Fruit fly (Drosophila melanogaster) whole organism, wandering third instar larva: ENCODE measurements around the gene Traf6.
A peak's percentile ranks its signal among the peaks of the same experiment; 100 is the strongest.

ENCODE experiments used
- Abd-B ChIP-seq: fragments of >200 bp; optimal IDR thresholded peaks from 2 replicates; lab custom pipeline; 2017; ENCODE audit warnings: missing biosample characterization, missing genetic modification characterization
- CG32264 ChIP-seq: fragments of 200-800 bp; sonication (Bioruptor generic); optimal IDR thresholded peaks from 2 replicates; lab custom pipeline; 2016; ENCODE audit warnings: missing biosample characterization, missing genetic modification characterization
- CG9705 ChIP-seq: fragments of 200-800 bp; sonication (Bioruptor generic); optimal IDR thresholded peaks from 2 replicates; lab custom pipeline; 2018; ENCODE audit warnings: missing biosample characterization, mild to moderate bottlenecking, missing genetic modification characterization
- CrebA ChIP-seq: fragments of 200-800 bp; sonication (Bioruptor generic); optimal IDR thresholded peaks from 2 replicates; lab custom pipeline; 2016; ENCODE audit warnings: missing biosample characterization, mild to moderate bottlenecking, missing genetic modification characterization, borderline replicate concordance
- Dfd ChIP-seq: fragments of >200 bp; optimal IDR thresholded peaks from 2 replicates; lab custom pipeline; 2017; ENCODE audit warnings: missing biosample characterization, missing genetic modification characterization
- Dif ChIP-seq: fragments of 200-275, 200-300 bp; sonication (Bioruptor generic); optimal IDR thresholded peaks from 2 replicates; lab custom pipeline; 2018; ENCODE audit warnings: missing biosample characterization, missing genetic modification characterization; ENCODE audit not compliant: partially characterized antibody
- GATAd ChIP-seq: sonication (Bioruptor generic); optimal IDR thresholded peaks from 2 replicates; lab custom pipeline; 2016; ENCODE audit warnings: missing biosample characterization, missing genetic modification characterization
- HLH106 ChIP-seq: fragments of 200-800 bp; optimal IDR thresholded peaks from 3 replicates; lab custom pipeline; 2019; ENCODE audit warnings: missing biosample characterization, mild to moderate bottlenecking, missing genetic modification characterization, moderate library complexity
- Hnf4 ChIP-seq: fragments of 200-800 bp; sonication (Bioruptor generic); optimal IDR thresholded peaks from 2 replicates; lab custom pipeline; 2016; ENCODE audit warnings: missing biosample characterization, mild to moderate bottlenecking, missing genetic modification characterization
- Hr78 ChIP-seq: fragments of >200 bp; optimal IDR thresholded peaks from 2 replicates; lab custom pipeline; 2017; ENCODE audit warnings: missing biosample characterization, missing genetic modification characterization
- Hr83 ChIP-seq: fragments of 200-300 bp; sonication (Bioruptor generic); optimal IDR thresholded peaks from 2 replicates; lab custom pipeline; 2016; ENCODE audit warnings: missing biosample characterization, mild to moderate bottlenecking, missing genetic modification characterization, moderate library complexity; ENCODE audit not compliant: poor library complexity, severe bottlenecking
- Jra ChIP-seq: sonication (Bioruptor generic); optimal IDR thresholded peaks from 2 replicates; lab custom pipeline; 2016; ENCODE audit warnings: missing biosample characterization, missing genetic modification characterization
- Mio ChIP-seq: sonication (Bioruptor generic); optimal IDR thresholded peaks from 2 replicates; lab custom pipeline; 2016; ENCODE audit warnings: missing biosample characterization, missing genetic modification characterization
- Myc ChIP-seq: fragments of >200 bp; optimal IDR thresholded peaks from 2 replicates; lab custom pipeline; 2017
- N ChIP-seq: fragments of >200 bp; optimal IDR thresholded peaks from 2 replicates; lab custom pipeline; 2018; ENCODE audit warnings: missing biosample characterization, missing external identifiers, missing genetic modification characterization
- OdsH ChIP-seq: fragments of 200-800 bp; sonication (Bioruptor generic); optimal IDR thresholded peaks from 2 replicates; lab custom pipeline; 2016; ENCODE audit warnings: missing biosample characterization, mild to moderate bottlenecking, missing genetic modification characterization
- Rel ChIP-seq, 2 experiments: fragments of 200-800 bp; sonication (Bioruptor generic) in 1 of 2; optimal IDR thresholded peaks; 2 replicates in 1 of 2; 3 replicates in 1 of 2; lab custom pipeline; 2016 to 2019; ENCODE audit warnings: mild to moderate bottlenecking in 2 of 2, missing biosample characterization in 2 of 2, missing genetic modification characterization in 2 of 2, moderate library complexity in 1 of 2
- Sp1 ChIP-seq: fragments of 200-800 bp; sonication (Bioruptor generic); optimal IDR thresholded peaks from 3 replicates; lab custom pipeline; 2019; ENCODE audit warnings: missing biosample characterization, mild to moderate bottlenecking, missing genetic modification characterization, moderate library complexity
- Vsx2 ChIP-seq: fragments of 200-300, 225-300 bp; sonication (Bioruptor generic); optimal IDR thresholded peaks from 2 replicates; lab custom pipeline; 2018; ENCODE audit warnings: missing biosample characterization, missing genetic modification characterization; ENCODE audit not compliant: partially characterized antibody
- br ChIP-seq: fragments of 200-800 bp; sonication (Bioruptor generic); optimal IDR thresholded peaks from 2 replicates; lab custom pipeline; 2016; ENCODE audit warnings: missing biosample characterization, missing genetic modification characterization
- brk ChIP-seq: fragments of 200-800 bp; sonication (Bioruptor generic); optimal IDR thresholded peaks from 2 replicates; lab custom pipeline; 2016; ENCODE audit warnings: missing biosample characterization, mild to moderate bottlenecking, missing genetic modification characterization
- dl ChIP-seq, 2 experiments: fragments of 175-275, 200-275 bp in 1 of 2; fragments of 200-275 bp in 1 of 2; sonication (Bioruptor generic); optimal IDR thresholded peaks; lab custom pipeline; 2018; ENCODE audit warnings: mild to moderate bottlenecking in 2 of 2, missing biosample characterization in 2 of 2, missing genetic modification characterization in 2 of 2, moderate library complexity in 2 of 2; ENCODE audit not compliant: partially characterized antibody in 2 of 2, insufficient read depth in 1 of 2
- dmrt93B ChIP-seq: fragments of 200-800 bp; sonication (Bioruptor generic); optimal IDR thresholded peaks from 2 replicates; lab custom pipeline; 2018; ENCODE audit warnings: missing biosample characterization, mild to moderate bottlenecking, missing genetic modification characterization
- dsf ChIP-seq: sonication (Bioruptor generic); optimal IDR thresholded peaks from 2 replicates; lab custom pipeline; 2016; ENCODE audit warnings: missing biosample characterization, missing genetic modification characterization, borderline replicate concordance
- ey ChIP-seq: fragments of 200-800 bp; sonication (Bioruptor generic); optimal IDR thresholded peaks from 2 replicates; lab custom pipeline; 2016; ENCODE audit warnings: missing biosample characterization, missing genetic modification characterization
- foxo ChIP-seq, 2 experiments: fragments of 200-800 bp; sonication (Bioruptor generic); optimal IDR thresholded peaks; 2 replicates in 1 of 2; 3 replicates in 1 of 2; lab custom pipeline; 2016 to 2017; ENCODE audit warnings: missing biosample characterization in 2 of 2, missing genetic modification characterization in 2 of 2
- fru ChIP-seq: fragments of 200-800 bp; sonication (Bioruptor generic); optimal IDR thresholded peaks from 3 replicates; lab custom pipeline; 2016; ENCODE audit warnings: missing biosample characterization, mild to moderate bottlenecking, missing genetic modification characterization
- h ChIP-seq: fragments of 200-800 bp; sonication (Bioruptor generic); optimal IDR thresholded peaks from 3 replicates; lab custom pipeline; 2016; ENCODE audit warnings: missing biosample characterization, mild to moderate bottlenecking, missing genetic modification characterization
- jim ChIP-seq: fragments of 175-275, 200-325 bp; sonication (Bioruptor generic); optimal IDR thresholded peaks from 2 replicates; lab custom pipeline; 2016; ENCODE audit warnings: missing biosample characterization, mild to moderate bottlenecking, missing genetic modification characterization
- lola ChIP-seq: fragments of >200 bp; optimal IDR thresholded peaks from 2 replicates; lab custom pipeline; 2017; ENCODE audit warnings: missing biosample characterization, missing genetic modification characterization
- pan ChIP-seq: fragments of >200 bp; optimal IDR thresholded peaks from 2 replicates; lab custom pipeline; 2017
- psq ChIP-seq: fragments of 200-800 bp; sonication (Bioruptor generic); optimal IDR thresholded peaks from 3 replicates; lab custom pipeline; 2017; ENCODE audit warnings: missing biosample characterization, mild to moderate bottlenecking, missing genetic modification characterization, moderate library complexity
- rgr ChIP-seq: fragments of 200-800 bp; sonication (Bioruptor generic); optimal IDR thresholded peaks from 3 replicates; lab custom pipeline; 2016; ENCODE audit warnings: missing biosample characterization, mild to moderate bottlenecking, missing genetic modification characterization
- sage ChIP-seq: fragments of 200-800 bp; sonication (Bioruptor generic); optimal IDR thresholded peaks from 2 replicates; lab custom pipeline; 2016; ENCODE audit warnings: missing biosample characterization, mild to moderate bottlenecking, missing genetic modification characterization
- sv ChIP-seq: fragments of 200-800 bp; sonication (Bioruptor generic); optimal IDR thresholded peaks from 3 replicates; lab custom pipeline; 2016; ENCODE audit warnings: missing biosample characterization, missing genetic modification characterization
- tai ChIP-seq: sonication (Bioruptor generic); optimal IDR thresholded peaks from 2 replicates; lab custom pipeline; 2016; ENCODE audit warnings: missing biosample characterization, missing genetic modification characterization
- usp ChIP-seq: fragments of >200 bp; optimal IDR thresholded peaks from 2 replicates; lab custom pipeline; 2017; ENCODE audit warnings: missing biosample characterization, missing genetic modification characterization
- woc ChIP-seq: sonication (Bioruptor generic); optimal IDR thresholded peaks from 2 replicates; lab custom pipeline; 2016; ENCODE audit warnings: missing biosample characterization, mild to moderate bottlenecking, missing genetic modification characterization

The Traf6 gene

DNA sequence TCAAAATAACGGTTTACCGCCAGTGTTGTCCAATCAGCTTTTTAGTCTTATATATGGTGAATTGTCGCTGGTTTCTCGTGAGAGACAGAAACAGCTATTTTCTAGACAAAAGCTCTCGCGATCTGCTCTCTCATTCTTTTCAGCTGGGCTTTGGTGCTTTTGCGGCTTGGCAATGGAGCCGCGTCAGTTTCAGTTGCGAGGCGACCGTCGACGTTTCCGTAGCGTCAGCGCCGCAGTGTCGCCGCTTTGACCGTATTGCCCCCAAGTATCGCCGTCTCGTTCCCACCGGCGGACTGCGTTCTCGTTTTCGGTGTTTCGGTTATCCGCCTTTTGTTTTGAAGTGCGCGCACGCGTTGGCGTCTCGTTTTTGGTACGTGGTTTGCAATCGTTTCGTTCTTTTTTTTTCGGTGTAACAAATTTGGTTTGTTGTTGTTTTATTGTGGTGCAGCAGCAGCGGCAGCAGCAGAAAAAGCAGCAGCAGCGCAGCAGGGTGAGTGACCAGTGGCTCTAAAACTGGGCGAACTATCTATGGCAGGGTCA lies 35.9 kb upstream of the Traf6 start:
- peak; percentile 30 for TF ChIP-seq fru (GFP tag; lab: Kevin White, UChicago)
- no peak for TF ChIP-seq dsf
- peak; percentile 46 for TF ChIP-seq OdsH (GFP tag; lab: Kevin White, UChicago)
- TF ChIP-seq dmrt93B (GFP tag; lab: Kevin White, UChicago) = no peak
- no peak for TF ChIP-seq CrebA (GFP tag; lab: Kevin White, UChicago)
- no peak for TF ChIP-seq pan (lab: Kevin White, UChicago)
- TF ChIP-seq Hnf4 (GFP tag; lab: Kevin White, UChicago) = peak; percentile 43
- peak; percentile 21 for TF ChIP-seq HLH106 (tag; lab: Kevin White, UChicago)
- peak; percentile 42 for TF ChIP-seq ey
- no peak for TF ChIP-seq CG32264 (GFP tag; lab: Kevin White, UChicago)
- TF ChIP-seq N (GFP tag; lab: Kevin White, UChicago) = no peak
- TF ChIP-seq usp (GFP tag; lab: Kevin White, UChicago) = no peak
- no peak for TF ChIP-seq CG9705 (GFP tag; lab: Kevin White, UChicago)
- TF ChIP-seq lola (GFP tag; lab: Kevin White, UChicago) = no peak
- TF ChIP-seq woc = peak; percentile 48
- peak; percentile 9 for TF ChIP-seq brk (GFP tag; lab: Kevin White, UChicago)
- no peak for TF ChIP-seq dl (GFP tag; optimal IDR thresholded peaks at IDR 0.05; lab: Kevin White, UChicago; ENCODE audit: insufficient read depth in 1 of 2, partially characterized antibody in 2 of 2)
- TF ChIP-seq Dif = no peak
- TF ChIP-seq br (GFP tag; lab: Kevin White, UChicago) = peak; percentile 19
- no peak for TF ChIP-seq sv (GFP tag; lab: Kevin White, UChicago)
- TF ChIP-seq Mio = no peak
- no peak for TF ChIP-seq jim
- TF ChIP-seq foxo (GFP tag; optimal IDR thresholded peaks at IDR 0.05; lab: Kevin White, UChicago) = peak in 1 of 2 experiments; percentile 40
- TF ChIP-seq Sp1 (GFP tag; lab: Kevin White, UChicago) = peak; percentile 6
- TF ChIP-seq psq = peak; percentile 45
- no peak for TF ChIP-seq Abd-B (GFP tag; lab: Kevin White, UChicago)
- TF ChIP-seq Hr83 (GFP tag; lab: Kevin White, UChicago) = peak; percentile 10
- TF ChIP-seq GATAd = no peak
- peak; percentile 17 for TF ChIP-seq Jra (GFP tag; lab: Kevin White, UChicago)
- no peak for TF ChIP-seq Hr78
- TF ChIP-seq Dfd (GFP tag; lab: Kevin White, UChicago) = no peak
- no peak for TF ChIP-seq tai
- TF ChIP-seq sage (GFP tag; lab: Kevin White, UChicago) = no peak
- TF ChIP-seq rgr = peak; percentile 34
- TF ChIP-seq Myc = peak; percentile 86
- TF ChIP-seq h (GFP tag; lab: Kevin White, UChicago) = peak; percentile 68
- no peak for TF ChIP-seq Vsx2
- no peak for TF ChIP-seq Rel (GFP tag; optimal IDR thresholded peaks at IDR 0.05; lab: Kevin White, UChicago)
- TF ChIP-seq Rel (tag; optimal IDR thresholded peaks at IDR 0.05; lab: Kevin White, UChicago) = peak; percentile 45

DNA sequence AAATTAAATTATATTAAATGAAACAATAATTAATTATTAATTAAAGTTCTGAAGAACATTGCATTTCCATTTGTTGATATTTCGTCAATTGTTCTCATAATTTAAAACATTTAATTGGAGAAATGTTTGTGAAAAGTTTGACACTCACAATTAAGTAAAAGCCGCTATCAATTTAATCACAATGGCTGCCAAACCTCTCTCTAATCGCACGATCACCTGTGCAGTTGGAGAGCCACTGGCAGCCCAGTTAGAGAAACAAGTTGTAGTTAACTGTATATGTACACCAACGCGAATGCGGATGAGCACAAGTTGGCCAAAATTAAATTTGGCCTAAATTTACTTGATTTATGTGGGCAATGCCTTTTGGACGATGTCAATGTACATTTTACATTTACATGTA lies 35.0 kb upstream of the Traf6 start:
- no peak for TF ChIP-seq Mio
- TF ChIP-seq Myc = peak; percentile 7
- no peak for TF ChIP-seq Hr83 (GFP tag; lab: Kevin White, UChicago)

DNA sequence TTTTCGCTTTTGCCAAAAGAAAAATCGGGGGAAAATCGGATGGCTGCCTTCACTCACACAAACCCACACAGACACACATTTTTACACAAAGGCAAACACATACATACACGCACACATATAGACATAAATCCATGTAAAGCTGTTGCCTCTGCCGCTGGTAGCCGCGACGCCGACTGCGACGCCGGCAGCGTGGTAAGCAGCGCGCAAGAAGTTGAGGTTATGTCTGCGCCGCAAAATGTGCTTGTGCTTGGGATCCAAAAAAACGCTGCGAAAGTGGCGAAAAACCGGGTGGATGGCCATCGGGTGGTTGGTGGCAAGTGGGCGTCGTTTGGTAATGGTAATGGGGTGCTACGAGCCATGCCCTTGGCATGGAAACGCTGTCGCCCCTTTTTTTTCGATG lies 22.7 kb upstream of the Traf6 start:
- no peak for TF ChIP-seq Hr78
- no peak for TF ChIP-seq CG32264 (GFP tag; lab: Kevin White, UChicago)
- TF ChIP-seq dmrt93B (GFP tag; lab: Kevin White, UChicago) = no peak
- no peak for TF ChIP-seq fru (GFP tag; lab: Kevin White, UChicago)
- no peak for TF ChIP-seq CG9705 (GFP tag; lab: Kevin White, UChicago)
- TF ChIP-seq Myc = no peak
- TF ChIP-seq HLH106 (tag; lab: Kevin White, UChicago) = no peak
- no peak for TF ChIP-seq brk (GFP tag; lab: Kevin White, UChicago)
- TF ChIP-seq Dfd (GFP tag; lab: Kevin White, UChicago) = no peak
- TF ChIP-seq rgr = no peak
